Worm (Caenorhabditis elegans) whole organism, L4/young adult: ENCODE data around the gene gid-2.

Experiments
- W03F9.2 ChIP-seq: fragments of 150-350 bp; optimal IDR thresholded peaks from 2 replicates; lab custom pipeline; 2014; ENCODE audit warnings: missing biosample characterization, missing genetic modification characterization
- dao-5 ChIP-seq: sonication (generic microtip); optimal IDR thresholded peaks from 2 replicates; lab custom pipeline; 2016; ENCODE audit warnings: missing genotype, missing genetic modification characterization, moderate library complexity, missing compliant biosample characterization
- him-1 ChIP-seq: sonication (generic microtip); optimal IDR thresholded peaks from 2 replicates; lab custom pipeline; 2016; ENCODE audit warnings: missing genotype, missing genetic modification reagents, missing genetic modification characterization, missing compliant biosample characterization

- TF ChIP-seq W03F9.2 (tag; lab: Kevin White, UChicago) (no peak), him-1 (tag; lab: Kevin White, UChicago) (no peak), dao-5 (tag; lab: Kevin White, UChicago) (no peak)
Measured at ce11 chrX:2426932-2427331, 11.8 kb downstream of the gid-2 start.
